Fruit fly (Drosophila melanogaster): Measurements from ENCODE around the gene RabGGTb.

DNA sequence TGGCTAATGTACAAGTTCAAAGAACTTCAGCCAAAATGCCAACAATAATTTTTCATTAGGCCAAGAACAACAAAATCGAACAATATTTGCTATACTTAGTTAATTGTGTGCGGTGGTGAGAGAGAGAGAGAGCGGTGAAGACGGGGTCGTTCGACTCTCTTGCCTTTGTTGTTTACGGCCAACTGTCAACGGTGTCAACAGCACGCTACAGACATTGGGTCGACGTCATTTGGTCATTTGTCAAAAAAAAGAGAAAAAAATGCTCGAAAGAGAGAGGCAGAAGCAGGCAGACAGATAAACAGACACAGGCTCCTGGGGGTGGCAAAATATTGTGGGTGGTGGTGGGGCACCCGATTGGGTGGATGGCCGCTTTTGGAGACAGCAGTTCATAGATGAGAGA lies 30.6 kb downstream of the RabGGTb start:
- TF ChIP-seq CG8478 (optimal IDR thresholded peaks at IDR 0.05) = no peak
- TF ChIP-seq CTCF (optimal IDR thresholded peaks at IDR 0.05) = no peak

Measured in S2 (cell line).